Worm (Caenorhabditis elegans) whole organism, young adult: ENCODE measurements around the gene aat-1.
A peak's percentile ranks its signal among the peaks of the same experiment; 100 is the strongest.

ENCODE experiments used
- B0336.3 ChIP-seq: fragments of 200-800 bp; sonication (Bioruptor generic); IDR thresholded peaks from 2 replicates; pipeline ENCODE4 v1.3.6; 2022; ENCODE audit warnings: missing genetic modification characterization, missing compliant biosample characterization
- F22D6.2 ChIP-seq: sonication (generic microtip); optimal IDR thresholded peaks from 2 replicates; lab custom pipeline; 2016; ENCODE audit warnings: mild to moderate bottlenecking, missing genetic modification characterization, missing compliant biosample characterization
- F33H1.4 ChIP-seq: fragments of 200-800 bp; sonication (Bioruptor generic); IDR thresholded peaks from 2 replicates; pipeline ENCODE4 v1.3.6; 2022; ENCODE audit warnings: missing genetic modification reagents, missing genetic modification characterization, missing compliant biosample characterization
- K12H6.12 ChIP-seq: fragments of 200-800 bp; sonication (Bioruptor generic); optimal IDR thresholded peaks from 2 replicates; lab custom pipeline; 2018; ENCODE audit warnings: mild to moderate bottlenecking, missing genetic modification characterization, missing compliant biosample characterization
- Y53G8AR.9 ChIP-seq: fragments of 200-800 bp; sonication (Bioruptor generic); conservative IDR thresholded peaks from 2 replicates; pipeline ENCODE4 v1.3.6; 2022; ENCODE audit warnings: missing genetic modification reagents, missing genetic modification characterization, missing compliant biosample characterization
- ZK185.1 ChIP-seq: sonication (generic microtip); optimal IDR thresholded peaks from 2 replicates; lab custom pipeline; 2016; ENCODE audit warnings: mild to moderate bottlenecking, missing genetic modification characterization, missing compliant biosample characterization; ENCODE audit not compliant: poor library complexity, severe bottlenecking
- attf-6 ChIP-seq: fragments of 200-800 bp; sonication (Bioruptor generic); IDR thresholded peaks from 2 replicates; pipeline ENCODE4 v1.3.6; 2022; ENCODE audit warnings: missing genetic modification reagents, missing genetic modification characterization, missing compliant biosample characterization
- bed-2 ChIP-seq: fragments of 200-800 bp; sonication (Bioruptor generic); IDR thresholded peaks from 2 replicates; pipeline ENCODE4 v1.3.6; 2022; ENCODE audit warnings: missing genetic modification reagents, missing genetic modification characterization, missing compliant biosample characterization
- cebp-1 ChIP-seq, 2 experiments: fragments of 200-800 bp in 1 of 2; sonication (Bioruptor generic) in 1 of 2; sonication (generic microtip) in 1 of 2; IDR thresholded peaks in 1 of 2; optimal IDR thresholded peaks in 1 of 2; 2 replicates each; pipeline versions ENCODE4 v1.3.6 to Lab custom; 2017 to 2022; ENCODE audit warnings: missing compliant biosample characterization in 2 of 2, missing genetic modification characterization in 2 of 2, mild to moderate bottlenecking in 1 of 2, missing genetic modification reagents in 1 of 2, moderate library complexity in 1 of 2
- cebp-2 ChIP-seq: fragments of 200-800 bp; sonication (Bioruptor generic); IDR thresholded peaks from 2 replicates; pipeline ENCODE4 v1.3.6; 2022; ENCODE audit warnings: missing genetic modification characterization, missing compliant biosample characterization
- dpff-1 ChIP-seq: sonication (generic microtip); optimal IDR thresholded peaks from 2 replicates; lab custom pipeline; 2017; ENCODE audit warnings: mild to moderate bottlenecking, missing genetic modification characterization, missing compliant biosample characterization
- hlh-12 ChIP-seq: sonication (generic microtip); optimal IDR thresholded peaks from 2 replicates; lab custom pipeline; 2016; ENCODE audit warnings: missing genetic modification characterization, missing compliant biosample characterization
- hsf-1 ChIP-seq: fragments of 200-800 bp; sonication (Bioruptor generic); IDR thresholded peaks from 2 replicates; pipeline ENCODE4 v1.3.6; 2022; ENCODE audit warnings: missing genetic modification reagents, missing genetic modification characterization, missing compliant biosample characterization
- let-526 ChIP-seq: fragments of 200-800 bp; sonication (Bioruptor generic); IDR thresholded peaks from 2 replicates; pipeline ENCODE4 v1.3.6; 2022; ENCODE audit warnings: missing genetic modification reagents, missing genetic modification characterization, missing compliant biosample characterization
- lin-26 ChIP-seq: fragments of 200-800 bp; sonication (Bioruptor generic); IDR thresholded peaks from 2 replicates; pipeline ENCODE4 v1.3.6; 2022; ENCODE audit warnings: missing genetic modification reagents, missing genetic modification characterization, missing compliant biosample characterization
- madf-6 ChIP-seq: fragments of 200-800 bp; sonication (Bioruptor generic); IDR thresholded peaks from 2 replicates; pipeline ENCODE4 v1.3.6; 2022; ENCODE audit warnings: missing genetic modification reagents, missing genetic modification characterization, missing compliant biosample characterization
- madf-8 ChIP-seq: fragments of 200-800 bp; sonication (Bioruptor generic); conservative IDR thresholded peaks from 2 replicates; pipeline ENCODE4 v1.3.6; 2022; ENCODE audit warnings: missing genetic modification reagents, missing genetic modification characterization, missing compliant biosample characterization
- mxl-1 ChIP-seq: sonication (generic microtip); optimal IDR thresholded peaks from 2 replicates; lab custom pipeline; 2016; ENCODE audit warnings: missing genetic modification characterization, missing compliant biosample characterization
- nhr-120 ChIP-seq: fragments of 200-800 bp; sonication (Bioruptor generic); IDR thresholded peaks from 2 replicates; pipeline ENCODE4 v1.3.6; 2022; ENCODE audit warnings: missing genetic modification characterization, missing compliant biosample characterization
- nhr-179 ChIP-seq: sonication (generic microtip); optimal IDR thresholded peaks from 2 replicates; lab custom pipeline; 2016; ENCODE audit warnings: mild to moderate bottlenecking, missing genetic modification characterization, missing compliant biosample characterization
- snpc-1.1 ChIP-seq: sonication (generic microtip); optimal IDR thresholded peaks from 2 replicates; lab custom pipeline; 2017; ENCODE audit warnings: missing genetic modification characterization, mild to moderate bottlenecking, missing compliant biosample characterization, antibody characterized with exemption, moderate library complexity, missing genotype, missing genetic modification reagents; ENCODE audit not compliant: insufficient read depth
- somi-1 ChIP-seq: fragments of 200-800 bp; sonication (Bioruptor generic); optimal IDR thresholded peaks from 2 replicates; lab custom pipeline; 2018; ENCODE audit warnings: mild to moderate bottlenecking, missing genetic modification characterization, missing compliant biosample characterization
- tbp1 ChIP-seq: fragments of 200-800 bp; sonication (Bioruptor generic); optimal IDR thresholded peaks from 2 replicates; lab custom pipeline; 2018; ENCODE audit warnings: mild to moderate bottlenecking, missing genetic modification characterization, missing compliant biosample characterization
- unc-62 ChIP-seq: fragments of 150-350 bp; optimal IDR thresholded peaks from 2 replicates; lab custom pipeline; 2014; ENCODE audit warnings: missing biosample characterization, missing genetic modification reagents, missing genetic modification characterization
- ztf-25 ChIP-seq: fragments of 200-800 bp; sonication (Bioruptor generic); IDR thresholded peaks from 2 replicates; pipeline ENCODE4 v1.3.6; 2022; ENCODE audit warnings: missing genetic modification reagents, missing genetic modification characterization, missing compliant biosample characterization
- ztf-28 ChIP-seq: fragments of 200-800 bp; sonication (Bioruptor generic); IDR thresholded peaks from 2 replicates; pipeline ENCODE4 v1.3.6; 2022; ENCODE audit warnings: missing genetic modification reagents, missing genetic modification characterization, missing compliant biosample characterization
- ztf-3 ChIP-seq: fragments of 200-800 bp; sonication (Bioruptor generic); optimal IDR thresholded peaks from 2 replicates; lab custom pipeline; 2018; ENCODE audit warnings: mild to moderate bottlenecking, missing genetic modification characterization, missing compliant biosample characterization

Gene aat-1

DNA sequence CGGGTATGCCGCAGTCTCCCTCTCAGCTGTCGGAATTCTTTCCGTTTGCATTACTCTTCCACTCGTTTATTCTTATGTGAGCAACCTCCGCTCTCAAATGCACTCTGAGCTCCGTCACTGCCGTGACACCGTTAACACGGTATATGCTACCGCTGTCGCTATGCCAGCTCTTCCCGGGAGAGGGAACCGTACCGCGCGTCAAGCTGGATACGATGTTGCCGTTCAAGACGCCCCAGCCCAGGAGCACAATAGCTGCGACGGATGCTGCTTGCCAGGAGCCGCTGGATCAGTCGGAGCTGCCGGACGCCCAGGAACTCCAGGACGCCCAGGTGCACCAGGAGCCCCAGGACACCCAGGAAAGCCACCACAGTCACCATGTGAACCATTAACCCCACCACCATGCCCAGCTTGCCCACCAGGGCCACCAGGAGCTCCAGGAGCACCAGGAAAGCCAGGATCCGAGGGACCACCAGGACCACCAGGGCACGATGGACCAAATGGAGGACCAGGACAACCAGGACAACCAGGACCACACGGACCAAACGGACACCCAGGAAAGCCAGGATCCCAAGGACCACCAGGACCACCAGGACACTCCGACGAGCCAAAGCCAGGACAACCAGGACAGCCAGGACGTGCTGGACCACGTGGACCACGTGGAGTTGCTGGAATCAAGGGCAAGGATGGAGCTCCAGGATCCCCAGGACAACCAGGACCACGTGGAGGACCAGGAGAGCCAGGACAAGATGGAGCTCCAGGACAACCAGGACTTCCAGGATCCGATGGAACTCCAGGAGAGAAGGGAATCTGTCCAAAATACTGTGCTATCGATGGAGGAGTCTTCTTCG, 37.7 kb downstream of the aat-1 start (continued):
- TF ChIP-seq mxl-1 (tag; lab: Kevin White, UChicago) (no peak), tbp1 (GFP tag; lab: Kevin White, UChicago) (no peak), dpff-1 (tag; lab: Kevin White, UChicago) (no peak), bed-2 (GFP tag; lab: Robert Waterston, UW) (no peak), madf-8 (GFP tag; lab: Robert Waterston, UW) (no peak), ztf-3 (GFP tag; lab: Kevin White, UChicago) (no peak), ztf-25 (GFP tag; lab: Robert Waterston, UW) (no peak), F22D6.2 (tag; lab: Kevin White, UChicago) (peak; percentile 24), cebp-1 (GFP tag; IDR thresholded peaks at IDR 0.05; lab: Robert Waterston, UW) (no peak), cebp-1 (tag; optimal IDR thresholded peaks at IDR 0.05; lab: Kevin White, UChicago) (no peak), somi-1 (GFP tag; lab: Kevin White, UChicago) (no peak), cebp-2 (GFP tag; lab: Robert Waterston, UW) (no peak), ZK185.1 (tag; lab: Kevin White, UChicago) (no peak), nhr-179 (tag; lab: Kevin White, UChicago) (no peak), nhr-120 (GFP tag; lab: Robert Waterston, UW) (0 out of 2 replicates have a peak, but pooled peaks have one; percentile 69), B0336.3 (no peak), hlh-12 (tag; lab: Kevin White, UChicago) (no peak), lin-26 (GFP tag; lab: Robert Waterston, UW) (peak; percentile 81), unc-62 (GFP tag; lab: Kevin White, UChicago) (no peak), F33H1.4 (GFP tag; lab: Robert Waterston, UW) (no peak)

DNA sequence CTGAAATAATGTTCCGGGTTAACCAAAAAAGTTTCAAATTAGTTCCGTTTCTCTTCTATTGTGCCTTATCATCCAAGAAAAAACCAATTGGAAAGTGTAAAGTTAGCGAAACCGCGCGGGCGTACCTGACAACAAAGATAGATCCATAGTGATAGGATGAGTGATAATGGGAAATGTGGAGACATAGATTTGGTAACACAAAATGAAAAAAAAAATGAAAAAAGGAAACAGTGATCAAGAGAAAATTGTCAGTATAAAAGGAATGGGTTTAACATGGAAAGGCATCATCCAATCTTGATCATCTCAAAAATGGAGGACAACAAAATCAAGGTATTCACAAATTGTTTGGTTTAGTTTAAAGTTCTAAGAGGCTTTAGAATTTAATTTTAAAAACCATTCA, 38.4 kb downstream of the aat-1 start, which contains the start of gene col-122:
Gene col-122, plus strand, starts transcription at position 301 of the 400 bp plus-strand sequence.
- TF ChIP-seq Y53G8AR.9 (GFP tag; lab: Robert Waterston, UW): no peak
- no peak for TF ChIP-seq cebp-1 (GFP tag; IDR thresholded peaks at IDR 0.05; lab: Robert Waterston, UW)
- no peak for TF ChIP-seq cebp-1 (tag; optimal IDR thresholded peaks at IDR 0.05; lab: Kevin White, UChicago)
- no peak for TF ChIP-seq madf-6 (GFP tag; lab: Robert Waterston, UW)
- no peak for TF ChIP-seq attf-6
- no peak for TF ChIP-seq K12H6.12 (tag; lab: Kevin White, UChicago)
- TF ChIP-seq snpc-1.1 (tag; lab: Kevin White, UChicago): no peak
- no peak for TF ChIP-seq let-526 (GFP tag; lab: Robert Waterston, UW)
- no peak for TF ChIP-seq hsf-1 (GFP tag; lab: Robert Waterston, UW)
- TF ChIP-seq ztf-28 (GFP tag; lab: Robert Waterston, UW): no peak
- no peak for TF ChIP-seq F22D6.2 (tag; lab: Kevin White, UChicago)
